Worm (Caenorhabditis elegans): ENCODE data around the gene nspe-3.
A peak's percentile ranks its signal among the peaks of the same experiment; 100 is the strongest.
"Not testable (repeated sequence)": the region's sequence is repeated elsewhere in the genome, so short reads cannot be mapped to it uniquely, and the experiment has no call there.

Gene nspe-3

DNA sequence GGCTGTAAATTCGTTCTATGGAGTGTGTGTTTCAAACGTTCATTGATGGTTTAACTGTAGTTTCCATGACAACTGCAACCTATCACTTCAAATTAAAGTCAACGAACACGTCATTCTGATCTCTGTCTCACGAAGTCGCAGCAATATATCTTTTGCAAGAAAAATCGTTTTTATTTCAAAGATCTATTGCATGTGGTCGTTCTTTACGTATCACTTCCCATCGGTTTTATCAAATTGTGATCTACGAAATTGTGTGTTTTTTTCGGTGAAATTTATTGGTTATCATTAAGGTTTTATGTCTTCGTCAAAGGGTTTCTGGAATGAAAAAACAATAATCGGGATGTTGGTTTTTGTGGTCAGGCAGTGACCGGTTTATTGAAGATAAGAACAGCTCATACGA is 5.2 kb downstream of the nspe-3 start:
- TF ChIP-seq gmeb-1 (tag; optimal IDR thresholded peaks at IDR 0.05) = no peak
- TF ChIP-seq egl-27 (tag; optimal IDR thresholded peaks at IDR 0.05) = no peak
- TF ChIP-seq elt-1 (tag; optimal IDR thresholded peaks at IDR 0.05) = no peak
- no peak for TF ChIP-seq lin-11 (tag; optimal IDR thresholded peaks at IDR 0.05)
- peak; percentile 19 for TF ChIP-seq sma-3 (GFP tag; optimal IDR thresholded peaks at IDR 0.05)
- TF ChIP-seq sma-9 (GFP tag; optimal IDR thresholded peaks at IDR 0.05) = peak; percentile 56
- no peak for TF ChIP-seq sma-9 (tag; optimal IDR thresholded peaks at IDR 0.05)
- peak; percentile 2 for TF ChIP-seq nhr-21 (tag; optimal IDR thresholded peaks at IDR 0.05)
- no peak for TF ChIP-seq sem-4 (tag; optimal IDR thresholded peaks at IDR 0.05)
- no peak for TF ChIP-seq unc-62 (GFP tag; optimal IDR thresholded peaks at IDR 0.05)
- TF ChIP-seq zag-1 (tag; optimal IDR thresholded peaks at IDR 0.05) = no peak
- no peak for TF ChIP-seq unc-39 (tag; optimal IDR thresholded peaks at IDR 0.05)
- TF ChIP-seq fos-1 (tag; optimal IDR thresholded peaks at IDR 0.05) = no peak
- no peak for TF ChIP-seq nhr-12 (tag; optimal IDR thresholded peaks at IDR 0.05)
- TF ChIP-seq peb-1 (tag; optimal IDR thresholded peaks at IDR 0.05) = no peak
- TF ChIP-seq nhr-6 (tag; optimal IDR thresholded peaks at IDR 0.05) = no peak

DNA sequence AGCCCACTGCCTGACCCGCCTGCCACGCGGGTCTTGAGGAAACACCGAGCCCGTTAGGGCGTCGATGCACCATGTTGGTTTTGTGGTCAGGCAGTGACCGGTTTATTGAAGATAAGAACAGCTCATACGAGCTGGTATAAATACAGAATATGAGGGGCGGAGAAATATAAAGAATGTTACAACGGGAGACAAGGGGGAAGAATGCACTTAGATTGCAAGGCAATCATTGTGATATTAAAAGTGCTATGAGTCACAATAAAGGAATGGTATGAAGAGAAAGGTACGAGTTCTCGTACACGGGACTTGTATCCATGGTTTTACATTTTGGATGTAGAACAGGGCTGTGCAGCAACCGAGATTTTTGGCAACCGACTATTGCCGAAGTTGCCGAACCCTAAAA is 6.7 kb downstream of the nspe-3 start, which contains the start of gene Y38E10A.14:
Gene Y38E10A.14 (minus strand): TSS at position 101 of the 400 bp plus-strand sequence.
- not testable (repeated sequence) for TF ChIP-seq F13H6.1, sem-4, elt-1 (tag; optimal IDR thresholded peaks at IDR 0.05)

DNA sequence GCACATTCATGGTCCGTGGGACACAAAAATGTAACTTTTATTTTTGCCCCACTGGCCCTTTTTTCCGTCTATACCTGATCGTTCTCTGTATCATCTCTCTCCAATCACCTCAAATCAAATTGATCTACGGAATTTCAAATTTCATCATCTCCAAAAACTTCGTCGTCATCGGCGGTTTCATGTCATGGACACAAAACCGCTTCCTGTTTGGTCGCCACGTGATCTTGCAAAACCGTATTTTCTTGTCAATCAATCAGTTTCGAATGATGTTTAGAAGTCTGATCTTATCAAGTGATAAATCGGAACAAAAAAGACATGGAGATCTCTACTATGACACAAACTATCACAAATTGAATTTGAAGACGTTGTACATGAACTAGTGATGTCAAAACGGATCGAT is 8.0 kb downstream of the nspe-3 start:
- no peak for TF ChIP-seq nhr-11 (tag; optimal IDR thresholded peaks at IDR 0.05)
- peak; percentile 51 for TF ChIP-seq gmeb-1 (tag; optimal IDR thresholded peaks at IDR 0.05)
- no peak for TF ChIP-seq zag-1 (tag; optimal IDR thresholded peaks at IDR 0.05)
- no peak for TF ChIP-seq C34F6.9 (tag; optimal IDR thresholded peaks at IDR 0.05)
- TF ChIP-seq nhr-6 (tag; optimal IDR thresholded peaks at IDR 0.05) = no peak
- TF ChIP-seq snpc-4 (tag; optimal IDR thresholded peaks at IDR 0.05) = no peak
- peak; percentile 91 for TF ChIP-seq nhr-25 (tag; optimal IDR thresholded peaks at IDR 0.05)
- no peak for TF ChIP-seq ztf-1 (GFP tag; conservative IDR thresholded peaks at IDR 0.05)
- TF ChIP-seq alr-1 (tag; optimal IDR thresholded peaks at IDR 0.05) = no peak
- peak; percentile 95 for TF ChIP-seq nhr-21 (tag; optimal IDR thresholded peaks at IDR 0.05)
- TF ChIP-seq sma-3 (GFP tag; optimal IDR thresholded peaks at IDR 0.05) = peak; percentile 93
- TF ChIP-seq nhr-77 (tag; optimal IDR thresholded peaks at IDR 0.05) = no peak
- TF ChIP-seq sem-4 (tag; optimal IDR thresholded peaks at IDR 0.05) = no peak
- no peak for TF ChIP-seq lin-13 (GFP tag; optimal IDR thresholded peaks at IDR 0.05)
- peak; percentile 57 for TF ChIP-seq blmp-1 (tag; optimal IDR thresholded peaks at IDR 0.05; ENCODE audit: insufficient read depth)
- no peak for TF ChIP-seq unc-62 (GFP tag; optimal IDR thresholded peaks at IDR 0.05)
- TF ChIP-seq nhr-23 (tag; optimal IDR thresholded peaks at IDR 0.05) = no peak
- peak; percentile 98 for TF ChIP-seq sma-9 (GFP tag; optimal IDR thresholded peaks at IDR 0.05)
- TF ChIP-seq sma-9 (tag; optimal IDR thresholded peaks at IDR 0.05) = no peak
- no peak for TF ChIP-seq nhr-10 (tag; optimal IDR thresholded peaks at IDR 0.05)
- peak; percentile 64 for TF ChIP-seq nhr-129 (tag; optimal IDR thresholded peaks at IDR 0.05)
- TF ChIP-seq unc-55 (GFP tag; optimal IDR thresholded peaks at IDR 0.05) = no peak
- TF ChIP-seq dmd-4 (tag; optimal IDR thresholded peaks at IDR 0.05) = no peak
- peak; percentile 27 for TF ChIP-seq crh-2 (tag; optimal IDR thresholded peaks at IDR 0.05)
- peak; percentile 52 to 79 for TF ChIP-seq mdl-1 (tag; optimal IDR thresholded peaks at IDR 0.05)
- TF ChIP-seq ama-1 (optimal IDR thresholded peaks at IDR 0.05) = no peak
- TF ChIP-seq fos-1 (tag; optimal IDR thresholded peaks at IDR 0.05) = peak; percentile 31
- TF ChIP-seq nhr-12 (tag; optimal IDR thresholded peaks at IDR 0.05) = no peak
- TF ChIP-seq mbf-1 (tag; optimal IDR thresholded peaks at IDR 0.05) = no peak
- TF ChIP-seq F13H6.1 (tag; optimal IDR thresholded peaks at IDR 0.05) = no peak
- TF ChIP-seq egl-27 (tag; optimal IDR thresholded peaks at IDR 0.05) = peak; percentile 68
- TF ChIP-seq mab-5 (tag; optimal IDR thresholded peaks at IDR 0.05) = no peak

DNA sequence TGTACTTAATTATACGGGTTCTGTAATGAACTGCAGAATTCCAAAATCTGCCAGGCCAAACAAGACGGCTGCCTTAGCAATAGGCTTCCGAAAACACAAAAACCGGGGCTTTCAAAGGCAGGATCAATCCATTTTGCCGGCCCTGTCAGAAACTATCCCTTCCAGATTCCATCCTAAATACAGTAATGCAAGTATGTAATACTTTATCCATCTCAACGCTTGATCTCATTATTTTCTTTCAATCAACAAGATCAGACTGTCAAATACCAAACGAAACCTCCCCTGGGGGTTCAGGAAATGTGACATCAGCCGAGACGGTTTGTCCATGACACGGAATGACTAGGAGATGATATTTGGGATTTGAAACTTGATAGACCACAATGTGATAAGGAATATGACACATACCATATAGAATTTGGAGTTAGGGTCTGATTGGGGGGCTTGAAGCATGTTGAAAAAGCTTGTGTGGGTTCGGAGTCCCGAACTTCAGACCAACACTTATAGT is 8.5 kb downstream of the nspe-3 start:
- no peak for TF ChIP-seq snpc-4 (tag; optimal IDR thresholded peaks at IDR 0.05)

DNA sequence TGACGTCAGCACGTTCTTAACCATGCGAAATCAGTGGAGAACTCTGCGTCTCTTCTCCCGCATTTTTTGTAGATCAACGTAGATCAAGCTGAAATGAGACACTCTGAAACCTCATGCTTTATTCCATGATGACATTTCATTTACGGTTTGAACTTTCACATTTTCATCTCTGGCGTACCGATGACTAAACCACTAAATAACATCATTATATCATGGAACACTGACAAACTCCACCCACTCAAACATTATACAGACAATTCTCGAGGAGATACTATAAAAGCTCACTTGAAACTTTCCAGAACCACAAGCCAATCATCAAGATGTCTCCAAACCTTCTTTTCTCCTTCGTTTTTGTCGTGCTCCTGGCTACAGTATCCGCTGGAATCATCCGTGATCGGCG is 9.2 kb downstream of the nspe-3 start, which contains the start of gene nspe-7:
Gene nspe-7 (plus strand): TSS at position 301 of the 400 bp plus-strand sequence.
- no peak for TF ChIP-seq ceh-82 (tag; optimal IDR thresholded peaks at IDR 0.05)
